Worm (Caenorhabditis elegans): ENCODE measurements around the gene fln-2.

The fln-2 gene

ce11 chrX:9446177-9446694, 48.7 kb downstream of the fln-2 start, which contains the start of gene ZK899.1 (continued):
- TF ChIP-seq set-16 (GFP tag; IDR thresholded peaks at IDR 0.05) (no peak), D1046.2 (GFP tag; IDR thresholded peaks at IDR 0.05) (no peak), egl-27 (tag; optimal IDR thresholded peaks at IDR 0.05) (no peak), dpl-1 (GFP tag; optimal IDR thresholded peaks at IDR 0.05) (no peak), saeg-2 (GFP tag; IDR thresholded peaks at IDR 0.05) (no peak), unc-62 (GFP tag; optimal IDR thresholded peaks at IDR 0.05 in 1 of 2) (peak in 1 of 2 experiments; percentile 86), unc-62 (tag; optimal IDR thresholded peaks at IDR 0.05) (no peak), nhr-6 (tag; optimal IDR thresholded peaks at IDR 0.05) (peak; percentile 67), lin-38 (GFP tag; IDR thresholded peaks at IDR 0.05) (no peak), pqm-1 (tag; optimal IDR thresholded peaks at IDR 0.05) (peak; percentile 81), zag-1 (tag; optimal IDR thresholded peaks at IDR 0.05) (no peak), arid-1 (GFP tag; conservative IDR thresholded peaks at IDR 0.05) (no peak), hif-1 (tag; optimal IDR thresholded peaks at IDR 0.05) (no peak), lin-39 (tag; optimal IDR thresholded peaks at IDR 0.05) (no peak), nhr-111 (GFP tag; optimal IDR thresholded peaks at IDR 0.05) (no peak), mxl-3 (GFP tag; optimal IDR thresholded peaks at IDR 0.05) (peak; percentile 29), mes-2 (tag; optimal IDR thresholded peaks at IDR 0.05; ENCODE audit: poor library complexity, severe bottlenecking) (peak; percentile 16), lin-29 (GFP tag; IDR thresholded peaks at IDR 0.05) (no peak), fkh-10 (GFP tag; optimal IDR thresholded peaks at IDR 0.05) (no peak), daf-8 (GFP tag; IDR thresholded peaks at IDR 0.05) (no peak), hlh-11 (tag; optimal IDR thresholded peaks at IDR 0.05) (peak; percentile 84), nhr-11 (tag; optimal IDR thresholded peaks at IDR 0.05) (no peak), dmd-8 (GFP tag; IDR thresholded peaks at IDR 0.05) (no peak), madf-9 (GFP tag; conservative IDR thresholded peaks at IDR 0.05) (no peak), gei-8 (GFP tag; optimal IDR thresholded peaks at IDR 0.05) (no peak), daf-12 (tag; optimal IDR thresholded peaks at IDR 0.05) (no peak), skn-1 (tag; optimal IDR thresholded peaks at IDR 0.05) (no peak), attf-4 (tag; optimal IDR thresholded peaks at IDR 0.05) (no peak), ceh-62 (tag; optimal IDR thresholded peaks at IDR 0.05) (no peak), rbr-2 (tag; optimal IDR thresholded peaks at IDR 0.05) (peak; percentile 27), pha-4 (GFP tag; IDR thresholded peaks at IDR 0.05) (no peak), pha-4 (tag; optimal IDR thresholded peaks at IDR 0.05) (no peak), zip-2 (tag; optimal IDR thresholded peaks at IDR 0.05) (no peak), nhr-41 (GFP tag; IDR thresholded peaks at IDR 0.05) (no peak), ZK546.5 (tag; optimal IDR thresholded peaks at IDR 0.05) (no peak), dmd-9 (GFP tag; IDR thresholded peaks at IDR 0.05) (no peak), lin-13 (GFP tag; optimal IDR thresholded peaks at IDR 0.05) (no peak), zfp-3 (GFP tag; conservative IDR thresholded peaks at IDR 0.05) (no peak), mxl-2 (GFP tag; conservative IDR thresholded peaks at IDR 0.05) (no peak), Y75B8A.6 (GFP tag; IDR thresholded peaks at IDR 0.05) (no peak), F37D6.2 (tag; optimal IDR thresholded peaks at IDR 0.05) (no peak), lin-1 (GFP tag; IDR thresholded peaks at IDR 0.05) (no peak), zfp-2 (tag; optimal IDR thresholded peaks at IDR 0.05) (no peak), aly-2 (tag; optimal IDR thresholded peaks at IDR 0.05) (no peak), daf-16 (GFP tag; optimal IDR thresholded peaks at IDR 0.05) (peak; percentile 10 to 66), daf-16 (tag; optimal IDR thresholded peaks at IDR 0.05) (peak; percentile 91), sdz-12 (GFP tag; optimal IDR thresholded peaks at IDR 0.05) (no peak), dmd-6 (GFP tag; IDR thresholded peaks at IDR 0.05) (peak; percentile 85), mep-1 (tag; optimal IDR thresholded peaks at IDR 0.05) (peak; percentile 44), lir-3 (tag; optimal IDR thresholded peaks at IDR 0.05) (no peak), ceh-44 (GFP tag; IDR thresholded peaks at IDR 0.05) (no peak), unc-39 (tag; optimal IDR thresholded peaks at IDR 0.05) (no peak), daf-19 (GFP tag; conservative IDR thresholded peaks at IDR 0.05) (no peak)
